Worm (Caenorhabditis elegans) whole organism, L1 larva: ENCODE data around the gene nsph-4.1.

Experiments
- F16B12.6 ChIP-seq: fragments of 150-350 bp; optimal IDR thresholded peaks from 2 replicates; lab custom pipeline; 2014; ENCODE audit warnings: missing biosample characterization, missing genetic modification characterization
- aha-1 ChIP-seq: fragments of 150-350 bp; optimal IDR thresholded peaks from 2 replicates; lab custom pipeline; 2014; ENCODE audit warnings: missing biosample characterization, missing genetic modification characterization
- alr-1 ChIP-seq: fragments of 200-800 bp; sonication (Bioruptor generic); optimal IDR thresholded peaks from 2 replicates; lab custom pipeline; 2018; ENCODE audit warnings: borderline replicate concordance, mild to moderate bottlenecking, missing genetic modification characterization, missing compliant biosample characterization
- ama-1 ChIP-seq: fragments of 150-350 bp; optimal IDR thresholded peaks from 2 replicates; lab custom pipeline; 2014
- ceh-88 ChIP-seq: fragments of 200-800 bp; sonication (Bioruptor generic); IDR thresholded peaks from 2 replicates; pipeline ENCODE4 v1.3.6; 2022; ENCODE audit warnings: missing genetic modification characterization, missing compliant biosample characterization
- ceh-90 ChIP-seq: sonication (generic microtip); optimal IDR thresholded peaks from 2 replicates; lab custom pipeline; 2016; ENCODE audit warnings: missing genetic modification characterization, missing compliant biosample characterization
- dpl-1 ChIP-seq, 3 experiments: fragments of 150-350 bp in 2 of 3; sonication (generic microtip) in 1 of 3; optimal IDR thresholded peaks; 2 replicates each; lab custom pipeline; 2014 to 2017; ENCODE audit warnings: missing biosample characterization in 3 of 3, missing genetic modification characterization in 3 of 3, missing genetic modification reagents in 3 of 3
- efl-1 ChIP-seq, 4 experiments: fragments of 150-350 bp; optimal IDR thresholded peaks in 3 of 4; peaks in 1 of 4; 1 replicate in 1 of 4; 2 replicates in 3 of 4; lab custom pipeline; 2014; ENCODE audit warnings: missing biosample characterization in 2 of 4, missing genetic modification characterization in 2 of 4, missing genetic modification reagents in 2 of 4
- efl-3 ChIP-seq: fragments of 200-800 bp; sonication (Bioruptor generic); optimal IDR thresholded peaks from 2 replicates; lab custom pipeline; 2018; ENCODE audit warnings: mild to moderate bottlenecking, missing genetic modification characterization, missing compliant biosample characterization
- ets-5 ChIP-seq: fragments of 200-800 bp; sonication (Bioruptor generic); IDR thresholded peaks from 2 replicates; pipeline ENCODE4 v1.3.6; 2022; ENCODE audit warnings: missing genetic modification characterization, missing compliant biosample characterization
- fkh-4 ChIP-seq: sonication (generic microtip); optimal IDR thresholded peaks from 2 replicates; lab custom pipeline; 2016; ENCODE audit warnings: missing compliant biosample characterization, missing genetic modification characterization, borderline replicate concordance
- hlh-17 ChIP-seq: fragments of 200-800 bp; sonication (Bioruptor generic); optimal IDR thresholded peaks from 2 replicates; lab custom pipeline; 2018; ENCODE audit warnings: missing genetic modification characterization, mild to moderate bottlenecking, missing compliant biosample characterization, moderate library complexity, borderline replicate concordance
- lin-14 ChIP-seq: fragments of 200-800 bp; sonication (Bioruptor generic); optimal IDR thresholded peaks from 2 replicates; lab custom pipeline; 2018; ENCODE audit warnings: mild to moderate bottlenecking, missing genetic modification characterization, moderate library complexity, missing compliant biosample characterization
- lin-15B ChIP-seq: fragments of 150-350 bp; sonication (generic microtip); optimal IDR thresholded peaks from 3 replicates; lab custom pipeline; 2014; ENCODE audit warnings: missing biosample characterization, missing genetic modification characterization
- lin-35 ChIP-seq, 2 experiments: fragments of 150-350 bp; optimal IDR thresholded peaks; 2 replicates each; lab custom pipeline; 2014; ENCODE audit warnings: missing biosample characterization in 2 of 2, missing genetic modification characterization in 2 of 2, missing genetic modification reagents in 2 of 2
- lir-3 ChIP-seq: sonication (generic microtip); optimal IDR thresholded peaks from 2 replicates; lab custom pipeline; 2016; ENCODE audit warnings: mild to moderate bottlenecking, missing genetic modification characterization, moderate library complexity, missing compliant biosample characterization; ENCODE audit not compliant: poor library complexity
- lsy-2 ChIP-seq, 2 experiments: fragments of 150-350 bp; optimal IDR thresholded peaks; 2 replicates each; lab custom pipeline; 2014; ENCODE audit warnings: missing biosample characterization in 2 of 2, missing genetic modification characterization in 2 of 2
- nhr-19 ChIP-seq: fragments of 200-800 bp; sonication (Bioruptor generic); conservative IDR thresholded peaks from 2 replicates; pipeline ENCODE4 v1.3.6; 2022; ENCODE audit warnings: missing genetic modification characterization, missing compliant biosample characterization
- nhr-28 ChIP-seq: fragments of 150-350 bp; optimal IDR thresholded peaks from 2 replicates; lab custom pipeline; 2014; ENCODE audit warnings: missing biosample characterization, missing genetic modification characterization
- nhr-47 ChIP-seq: sonication (generic microtip); optimal IDR thresholded peaks from 2 replicates; lab custom pipeline; 2016; ENCODE audit warnings: mild to moderate bottlenecking, missing genetic modification characterization, moderate library complexity, missing compliant biosample characterization
- nhr-77 ChIP-seq: fragments of 150-350 bp; optimal IDR thresholded peaks from 2 replicates; lab custom pipeline; 2014; ENCODE audit warnings: missing biosample characterization, missing genetic modification characterization
- nhr-84 ChIP-seq: sonication (generic microtip); optimal IDR thresholded peaks from 2 replicates; lab custom pipeline; 2017; ENCODE audit warnings: missing biosample characterization, missing genetic modification characterization
- pag-3 ChIP-seq: sonication (generic microtip); optimal IDR thresholded peaks from 2 replicates; lab custom pipeline; 2017; ENCODE audit warnings: missing genetic modification characterization, mild to moderate bottlenecking, missing compliant biosample characterization, antibody characterized with exemption, borderline replicate concordance; ENCODE audit not compliant: insufficient read depth
- pax-3 ChIP-seq: fragments of 200-800 bp; sonication (Bioruptor generic); optimal IDR thresholded peaks from 2 replicates; lab custom pipeline; 2018; ENCODE audit warnings: mild to moderate bottlenecking, missing genetic modification characterization, moderate library complexity, missing compliant biosample characterization
- pqm-1 ChIP-seq: sonication (generic microtip); optimal IDR thresholded peaks from 3 replicates; lab custom pipeline; 2017; ENCODE audit warnings: missing biosample characterization, missing genetic modification characterization
- snpc-4 ChIP-seq: fragments of 150-350 bp; optimal IDR thresholded peaks from 2 replicates; lab custom pipeline; 2014; ENCODE audit warnings: missing biosample characterization, missing genetic modification characterization
- snu-23 ChIP-seq: sonication (generic microtip); optimal IDR thresholded peaks from 2 replicates; lab custom pipeline; 2016; ENCODE audit warnings: missing genetic modification characterization, missing compliant biosample characterization
- tlp-1 ChIP-seq: fragments of 150-350 bp; optimal IDR thresholded peaks from 2 replicates; lab custom pipeline; 2014; ENCODE audit warnings: missing biosample characterization, missing genetic modification characterization
- unc-98 ChIP-seq: fragments of 200-800 bp; sonication (Bioruptor generic); IDR thresholded peaks from 2 replicates; pipeline ENCODE4 v1.3.6; 2022; ENCODE audit warnings: missing genetic modification characterization, missing compliant biosample characterization
- xbp-1 ChIP-seq: sonication (generic microtip); optimal IDR thresholded peaks from 2 replicates; lab custom pipeline; 2016; ENCODE audit warnings: missing genetic modification characterization, missing compliant biosample characterization
- zag-1 ChIP-seq: fragments of 150-350 bp; optimal IDR thresholded peaks from 2 replicates; lab custom pipeline; 2014; ENCODE audit warnings: missing biosample characterization, missing genetic modification characterization
- zip-4 ChIP-seq: fragments of 200-800 bp; sonication (Bioruptor generic); optimal IDR thresholded peaks from 2 replicates; lab custom pipeline; 2018; ENCODE audit warnings: mild to moderate bottlenecking, missing genetic modification characterization, moderate library complexity, missing compliant biosample characterization

The nsph-4.1 gene

DNA sequence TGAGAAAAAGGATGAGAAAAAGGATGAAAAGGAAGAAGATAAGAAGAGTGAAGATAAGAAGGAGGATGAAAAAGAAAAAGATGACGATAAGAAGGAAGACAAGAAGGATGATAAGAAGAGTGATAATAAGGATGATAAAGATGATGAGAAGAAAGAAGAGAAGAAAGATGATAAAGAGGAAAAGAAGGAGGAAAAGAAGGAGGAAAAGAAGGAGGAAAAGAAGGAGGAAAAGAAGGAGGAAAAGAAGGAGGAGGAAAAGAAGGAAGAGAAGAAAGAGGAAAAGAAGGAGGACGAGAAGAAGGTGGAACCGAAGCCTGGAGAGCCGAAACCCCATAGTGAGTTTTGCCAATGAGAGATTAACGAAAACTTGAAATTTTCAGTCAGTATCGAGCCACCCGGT lies 46.7 kb downstream of the nsph-4.1 start:
- no peak for TF ChIP-seq efl-1 (optimal IDR thresholded peaks at IDR 0.05; lab: Kevin White, UChicago)
- TF ChIP-seq efl-1 (GFP tag; optimal IDR thresholded peaks at IDR 0.05 in 1 of 2; lab: Kevin White, UChicago) = no peak
- TF ChIP-seq xbp-1 (tag; lab: Kevin White, UChicago) = no peak
- TF ChIP-seq ceh-90 (tag; lab: Kevin White, UChicago) = no peak
- no peak for TF ChIP-seq pqm-1
- no peak for TF ChIP-seq lsy-2 (tag; optimal IDR thresholded peaks at IDR 0.05; lab: Kevin White, UChicago)
- TF ChIP-seq snpc-4 (tag; lab: Kevin White, UChicago) = no peak
- TF ChIP-seq lin-15B (tag; lab: Kevin White, UChicago) = no peak
- TF ChIP-seq nhr-77 (tag; lab: Kevin White, UChicago) = no peak

DNA sequence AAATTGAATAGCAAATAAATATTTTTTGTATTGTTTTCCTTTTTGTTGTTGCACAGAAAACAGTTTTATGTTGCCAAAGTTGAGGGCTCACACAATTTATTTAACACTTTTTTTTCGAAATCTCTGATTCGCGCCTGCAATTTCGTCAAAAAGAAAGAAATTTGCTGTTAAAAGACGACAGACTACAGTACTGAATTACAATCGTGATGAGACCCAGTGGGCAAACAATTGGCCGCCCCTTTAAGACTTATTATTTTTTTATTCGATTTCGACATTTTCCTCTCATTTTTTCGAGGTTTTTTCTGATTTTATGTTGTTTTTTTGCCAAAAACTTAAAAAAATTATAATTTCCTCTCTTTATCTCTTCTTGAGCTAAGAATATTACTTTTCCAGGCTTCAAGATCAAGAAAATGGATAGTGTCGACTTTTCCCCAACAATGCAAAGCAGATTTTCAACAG lies 47.5 kb downstream of the nsph-4.1 start, which contains the start of gene slfl-4:
Gene slfl-4 (plus strand): TSS at position 409 of the 459 bp plus-strand sequence.
- no peak for TF ChIP-seq nhr-84 (tag; lab: Kevin White, UChicago)
- no peak for TF ChIP-seq unc-98 (GFP tag; lab: Robert Waterston, UW)
- TF ChIP-seq efl-1 (optimal IDR thresholded peaks at IDR 0.05; lab: Kevin White, UChicago) = no peak
- no peak for TF ChIP-seq efl-1 (GFP tag; optimal IDR thresholded peaks at IDR 0.05 in 1 of 2; lab: Kevin White, UChicago)
- no peak for TF ChIP-seq pag-3
- TF ChIP-seq dpl-1 (GFP tag; optimal IDR thresholded peaks at IDR 0.05; lab: Kevin White, UChicago) = no peak
- no peak for TF ChIP-seq nhr-28
- no peak for TF ChIP-seq snu-23 (GFP tag; lab: Kevin White, UChicago)
- no peak for TF ChIP-seq ceh-88 (GFP tag; lab: Robert Waterston, UW)
- no peak for TF ChIP-seq efl-3 (GFP tag; lab: Kevin White, UChicago)
- no peak for TF ChIP-seq pax-3
- TF ChIP-seq zip-4 (GFP tag; lab: Kevin White, UChicago) = no peak
- no peak for TF ChIP-seq alr-1 (tag; lab: Kevin White, UChicago)
- no peak for TF ChIP-seq aha-1 (tag; lab: Kevin White, UChicago)
- no peak for TF ChIP-seq lsy-2 (tag; optimal IDR thresholded peaks at IDR 0.05; lab: Kevin White, UChicago)
- no peak for TF ChIP-seq ets-5 (GFP tag; lab: Robert Waterston, UW)
- no peak for TF ChIP-seq nhr-19 (GFP tag; lab: Robert Waterston, UW)
- TF ChIP-seq fkh-4 (tag; lab: Kevin White, UChicago) = no peak
- TF ChIP-seq zag-1 = no peak
- no peak for TF ChIP-seq ama-1
- TF ChIP-seq nhr-47 (tag; lab: Kevin White, UChicago) = no peak
- TF ChIP-seq, all 84 proteins: peak for 0

DNA sequence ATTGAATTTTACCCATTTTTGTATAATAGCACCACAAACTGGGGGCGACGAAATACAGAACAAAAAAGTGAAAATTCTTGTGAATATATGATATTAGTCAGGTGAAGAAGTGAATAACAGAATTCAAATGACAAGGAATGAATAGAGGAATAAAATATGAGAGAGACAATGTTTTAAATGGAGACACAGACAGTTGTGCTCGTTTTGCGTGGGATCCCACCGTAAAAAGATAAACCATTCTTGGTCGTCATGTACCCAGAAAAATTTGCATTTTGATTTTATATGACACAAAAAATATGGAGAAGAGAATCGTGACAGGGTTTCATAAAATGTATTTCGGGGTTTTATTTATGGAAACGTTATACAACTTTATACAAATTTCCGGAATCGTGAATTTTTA lies 51.1 kb downstream of the nsph-4.1 start, which contains the start of gene F36H12.17:
Gene F36H12.17 (minus strand): TSS at position 101 of the 400 bp plus-strand sequence.
- TF ChIP-seq lin-14 (GFP tag; lab: Kevin White, UChicago) (no peak), tlp-1 (tag; lab: Kevin White, UChicago) (no peak), pag-3 (no peak), lir-3 (tag; lab: Kevin White, UChicago) (no peak), F16B12.6 (no peak), hlh-17 (GFP tag; lab: Kevin White, UChicago) (no peak), lin-35 (GFP tag; optimal IDR thresholded peaks at IDR 0.05; lab: Kevin White, UChicago) (no peak)
